Worm (Caenorhabditis elegans) whole organism, L4/young adult: ENCODE measurements around the gene dcap-1.

Experiments used
- dao-5 ChIP-seq: sonication (generic microtip); optimal IDR thresholded peaks from 2 replicates; lab custom pipeline; 2016; ENCODE audit warnings: missing genotype, missing genetic modification characterization, moderate library complexity, missing compliant biosample characterization
- him-1 ChIP-seq: sonication (generic microtip); optimal IDR thresholded peaks from 2 replicates; lab custom pipeline; 2016; ENCODE audit warnings: missing genotype, missing genetic modification reagents, missing genetic modification characterization, missing compliant biosample characterization

DNA sequence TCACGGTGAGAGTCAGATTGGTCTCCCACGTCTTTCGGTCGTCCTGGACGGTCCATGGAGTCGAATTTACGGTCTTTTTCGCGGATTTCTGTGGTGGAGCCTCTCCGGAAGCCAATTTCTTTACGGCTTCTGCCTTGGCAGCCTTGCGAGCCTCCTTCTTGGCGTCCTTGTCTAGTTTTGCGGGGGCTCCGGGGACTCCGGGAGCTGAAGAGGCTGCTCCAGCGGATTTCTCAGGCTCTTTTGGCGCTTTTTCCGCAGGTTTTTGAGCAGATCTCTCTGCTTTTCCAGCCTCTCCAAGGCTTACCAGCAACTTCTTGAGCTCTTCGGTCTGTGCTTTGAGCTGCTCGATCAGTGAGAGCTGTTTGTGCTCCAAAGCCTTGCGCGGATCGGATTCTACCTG lies 1.1 kb upstream of the dcap-1 start:
- no peak for TF ChIP-seq dao-5
- TF ChIP-seq him-1 (tag; lab: Kevin White, UChicago): no peak
